Worm (Caenorhabditis elegans) whole organism, young adult: Measurements from ENCODE around the gene F21H7.12.

ENCODE experiments used
- F33H1.4 ChIP-seq: fragments of 200-800 bp; sonication (Bioruptor generic); IDR thresholded peaks from 2 replicates; pipeline ENCODE4 v1.3.6; 2022; ENCODE audit warnings: missing genetic modification reagents, missing genetic modification characterization, missing compliant biosample characterization
- K11D2.4 ChIP-seq: fragments of 200-800 bp; sonication (Bioruptor generic); IDR thresholded peaks from 2 replicates; pipeline ENCODE4 v1.3.6; 2022; ENCODE audit warnings: missing genetic modification reagents, missing genetic modification characterization, missing compliant biosample characterization
- ccch-3 ChIP-seq: fragments of 200-800 bp; sonication (Bioruptor generic); optimal IDR thresholded peaks from 2 replicates; lab custom pipeline; 2018; ENCODE audit warnings: mild to moderate bottlenecking, missing genetic modification characterization, missing compliant biosample characterization
- rec-8 ChIP-seq, 2 experiments: sonication (generic microtip); optimal IDR thresholded peaks; 2 replicates each; lab custom pipeline; 2016; ENCODE audit warnings: mild to moderate bottlenecking in 2 of 2, missing genetic modification characterization in 2 of 2, missing genetic modification reagents in 2 of 2, missing genotype in 2 of 2, missing biosample characterization in 1 of 2, missing compliant biosample characterization in 1 of 2, moderate library complexity in 1 of 2
- rpc-1 ChIP-seq, 2 experiments: fragments of 150-350 bp in 1 of 2; sonication (generic microtip) in 1 of 2; optimal IDR thresholded peaks; 2 replicates each; lab custom pipeline; 2014 to 2018; ENCODE audit warnings: missing biosample characterization in 1 of 2, missing genetic modification characterization in 1 of 2, missing genetic modification reagents in 1 of 2, missing genotype in 1 of 2
- unc-62 ChIP-seq: fragments of 150-350 bp; optimal IDR thresholded peaks from 2 replicates; lab custom pipeline; 2014; ENCODE audit warnings: missing biosample characterization, missing genetic modification reagents, missing genetic modification characterization
- xnd-1 ChIP-seq: sonication (generic microtip); optimal IDR thresholded peaks from 2 replicates; lab custom pipeline; 2016; ENCODE audit warnings: missing genotype, missing genetic modification reagents, missing genetic modification characterization, missing compliant biosample characterization

DNA sequence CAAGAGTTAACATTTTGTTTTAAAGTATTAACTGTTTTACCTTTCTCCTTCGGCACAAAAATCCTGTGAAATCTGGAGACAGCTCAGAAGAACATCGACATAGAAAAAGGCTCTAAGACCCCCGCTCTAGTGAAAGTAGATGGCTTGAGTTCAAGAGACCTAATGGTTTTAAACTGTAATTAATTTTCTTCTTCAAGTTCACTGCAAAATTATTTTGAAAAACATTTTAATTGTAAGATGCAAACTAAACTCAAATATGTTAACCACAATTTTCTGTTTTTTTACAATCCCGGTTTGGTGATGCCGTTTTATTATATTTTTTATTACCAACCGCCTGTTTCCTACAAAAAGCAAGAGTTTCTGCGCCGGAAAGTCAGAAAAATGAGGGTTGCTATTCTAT lies 3.7 kb downstream of the F21H7.12 start, which contains the start of gene clec-233:
- TF ChIP-seq rec-8 (tag; optimal IDR thresholded peaks at IDR 0.05; lab: Kevin White, UChicago) (no peak), rpc-1 (optimal IDR thresholded peaks at IDR 0.05; lab: Kevin White, UChicago) (no peak), rpc-1 (tag; optimal IDR thresholded peaks at IDR 0.05; lab: Kevin White, UChicago) (no peak), F33H1.4 (GFP tag; lab: Robert Waterston, UW) (no peak), K11D2.4 (GFP tag; lab: Robert Waterston, UW) (no peak), ccch-3 (GFP tag; lab: Kevin White, UChicago) (no peak), unc-62 (GFP tag; lab: Kevin White, UChicago) (no peak), xnd-1 (tag; lab: Kevin White, UChicago) (no peak)
